Fruit fly (Drosophila melanogaster) whole organism, prepupa: ENCODE results near the gene CG1299.

Experiments used
- CG10669 ChIP-seq: fragments of 200-800 bp; sonication (Bioruptor generic); optimal IDR thresholded peaks from 3 replicates; lab custom pipeline; 2018; ENCODE audit warnings: missing biosample characterization, mild to moderate bottlenecking, missing genetic modification characterization, moderate library complexity
- CG11902 ChIP-seq: fragments of 200-800 bp; sonication (Bioruptor generic); optimal IDR thresholded peaks from 3 replicates; lab custom pipeline; 2016; ENCODE audit warnings: missing biosample characterization, missing genetic modification characterization
- CG1621 ChIP-seq: fragments of 200-800 bp; sonication (Bioruptor generic); optimal IDR thresholded peaks from 3 replicates; lab custom pipeline; 2018; ENCODE audit warnings: missing biosample characterization, mild to moderate bottlenecking, missing genetic modification characterization
- CG16779 ChIP-seq: fragments of 200-800 bp; sonication (Bioruptor generic); optimal IDR thresholded peaks from 3 replicates; lab custom pipeline; 2017; ENCODE audit warnings: missing biosample characterization, mild to moderate bottlenecking, missing genetic modification characterization
- CG3032 ChIP-seq: fragments of 200-800 bp; optimal IDR thresholded peaks from 2 replicates; lab custom pipeline; 2019; ENCODE audit warnings: missing biosample characterization, mild to moderate bottlenecking, missing genetic modification characterization, moderate library complexity
- CG31627 ChIP-seq: fragments of 200-800 bp; sonication (Bioruptor generic); optimal IDR thresholded peaks from 3 replicates; lab custom pipeline; 2016; ENCODE audit warnings: missing biosample characterization, missing genetic modification characterization
- CG32006 ChIP-seq: fragments of 200-800 bp; sonication (Bioruptor generic); optimal IDR thresholded peaks from 3 replicates; lab custom pipeline; 2017; ENCODE audit warnings: missing biosample characterization, mild to moderate bottlenecking, missing genetic modification characterization
- CG3919 ChIP-seq: fragments of 200-800 bp; sonication (Bioruptor generic); optimal IDR thresholded peaks from 3 replicates; lab custom pipeline; 2016; ENCODE audit warnings: missing biosample characterization, missing genetic modification characterization
- CG4318 ChIP-seq: fragments of 200-800 bp; sonication (Bioruptor generic); optimal IDR thresholded peaks from 3 replicates; lab custom pipeline; 2017; ENCODE audit warnings: missing biosample characterization, mild to moderate bottlenecking, missing genetic modification characterization
- CG6792 ChIP-seq: fragments of 200-800 bp; sonication (Bioruptor generic); optimal IDR thresholded peaks from 3 replicates; lab custom pipeline; 2016; ENCODE audit warnings: missing biosample characterization, missing genetic modification characterization
- CG6808 ChIP-seq: fragments of 200-800 bp; sonication (Bioruptor generic); optimal IDR thresholded peaks from 3 replicates; lab custom pipeline; 2017; ENCODE audit warnings: missing biosample characterization, missing genetic modification characterization, mild to moderate bottlenecking, moderate library complexity, missing genetic modification reagents
- CG7368 ChIP-seq: fragments of 200-800 bp; sonication (Bioruptor generic); optimal IDR thresholded peaks from 3 replicates; lab custom pipeline; 2016; ENCODE audit warnings: missing biosample characterization, missing genetic modification characterization
- CG8119 ChIP-seq: fragments of 200-800 bp; sonication (Bioruptor generic); IDR thresholded peaks from 3 replicates; pipeline ENCODE4 v1.3.6; 2022; ENCODE audit warnings: missing biosample characterization, missing genetic modification characterization
- CG8632 ChIP-seq: fragments of 200-800 bp; sonication (Bioruptor generic); optimal IDR thresholded peaks from 3 replicates; lab custom pipeline; 2016; ENCODE audit warnings: missing biosample characterization, missing genetic modification characterization
- CG9139 ChIP-seq: fragments of 200-800 bp; sonication (Bioruptor generic); optimal IDR thresholded peaks from 3 replicates; lab custom pipeline; 2017; ENCODE audit warnings: missing biosample characterization, mild to moderate bottlenecking, missing genetic modification characterization
- Eip75B ChIP-seq: fragments of 200-800 bp; sonication (Bioruptor generic); optimal IDR thresholded peaks from 3 replicates; lab custom pipeline; 2016; ENCODE audit warnings: missing biosample characterization, missing genetic modification characterization
- Eip93F ChIP-seq: fragments of 200-800 bp; sonication (Bioruptor generic); optimal IDR thresholded peaks from 2 replicates; lab custom pipeline; 2016; ENCODE audit warnings: missing biosample characterization, mild to moderate bottlenecking, missing genetic modification characterization
- Ets96B ChIP-seq: fragments of 200-800 bp; optimal IDR thresholded peaks from 2 replicates; lab custom pipeline; 2019; ENCODE audit warnings: missing biosample characterization, mild to moderate bottlenecking, missing genetic modification characterization, moderate library complexity
- Hr38 ChIP-seq: sonication (Bioruptor generic); optimal IDR thresholded peaks from 2 replicates; lab custom pipeline; 2016; ENCODE audit warnings: missing biosample characterization, missing genetic modification characterization
- Hr4 ChIP-seq: fragments of 200-800 bp; sonication (Bioruptor generic); optimal IDR thresholded peaks from 3 replicates; lab custom pipeline; 2016; ENCODE audit warnings: missing biosample characterization, missing genetic modification characterization
- Lpt ChIP-seq: fragments of 200-800 bp; sonication (Bioruptor generic); optimal IDR thresholded peaks from 3 replicates; lab custom pipeline; 2016; ENCODE audit warnings: missing biosample characterization, missing genetic modification characterization
- Sox102F ChIP-seq: fragments of 200-800 bp; sonication (Bioruptor generic); optimal IDR thresholded peaks from 2 replicates; lab custom pipeline; 2016; ENCODE audit warnings: missing biosample characterization, mild to moderate bottlenecking, missing genetic modification characterization
- Sox14 ChIP-seq: fragments of 200-800 bp; sonication (Bioruptor generic); optimal IDR thresholded peaks from 3 replicates; lab custom pipeline; 2016; ENCODE audit warnings: missing biosample characterization, missing genetic modification characterization
- achi ChIP-seq: fragments of 200-800 bp; sonication (Bioruptor generic); optimal IDR thresholded peaks from 3 replicates; lab custom pipeline; 2016; ENCODE audit warnings: missing biosample characterization, missing genetic modification characterization
- acj6 ChIP-seq: fragments of 200-800 bp; sonication (Bioruptor generic); optimal IDR thresholded peaks from 3 replicates; lab custom pipeline; 2016; ENCODE audit warnings: missing biosample characterization, missing genetic modification characterization
- cyc ChIP-seq: fragments of 200-800 bp; sonication (Bioruptor generic); optimal IDR thresholded peaks from 3 replicates; lab custom pipeline; 2016; ENCODE audit warnings: missing biosample characterization, missing genetic modification characterization
- dac ChIP-seq: fragments of 200-800 bp; sonication (Bioruptor generic); optimal IDR thresholded peaks from 2 replicates; lab custom pipeline; 2017; ENCODE audit warnings: missing biosample characterization, mild to moderate bottlenecking, missing genetic modification characterization
- eg ChIP-seq: fragments of 200-800 bp; sonication (Bioruptor generic); IDR thresholded peaks from 3 replicates; pipeline ENCODE4 v1.3.6; 2022; ENCODE audit warnings: missing biosample characterization, missing genetic modification characterization
- esn ChIP-seq: fragments of 200-800 bp; sonication (Bioruptor generic); optimal IDR thresholded peaks from 2 replicates; lab custom pipeline; 2016; ENCODE audit warnings: missing biosample characterization, mild to moderate bottlenecking, missing genetic modification characterization, moderate library complexity
- fd59A ChIP-seq: fragments of 200-800 bp; sonication (Bioruptor generic); optimal IDR thresholded peaks from 2 replicates; lab custom pipeline; 2017; ENCODE audit warnings: missing biosample characterization, mild to moderate bottlenecking, missing genetic modification characterization, missing genetic modification reagents
- fd85E ChIP-seq: fragments of 200-800 bp; sonication (Bioruptor generic); optimal IDR thresholded peaks from 3 replicates; lab custom pipeline; 2016; ENCODE audit warnings: missing biosample characterization, missing genetic modification characterization
- fkh ChIP-seq: fragments of 200-800 bp; sonication (Bioruptor generic); optimal IDR thresholded peaks from 3 replicates; lab custom pipeline; 2017; ENCODE audit warnings: missing biosample characterization, mild to moderate bottlenecking, missing genetic modification characterization, moderate library complexity
- lz ChIP-seq: fragments of 200-800 bp; sonication (Bioruptor generic); optimal IDR thresholded peaks from 3 replicates; lab custom pipeline; 2016; ENCODE audit warnings: missing biosample characterization, missing genetic modification characterization
- net ChIP-seq: fragments of 200-800 bp; sonication (Bioruptor generic); optimal IDR thresholded peaks from 3 replicates; lab custom pipeline; 2016; ENCODE audit warnings: missing biosample characterization, missing genetic modification characterization
- pdm3 ChIP-seq: fragments of 200-800 bp; sonication (Bioruptor generic); optimal IDR thresholded peaks from 3 replicates; lab custom pipeline; 2016; ENCODE audit warnings: missing biosample characterization, missing genetic modification characterization
- salr ChIP-seq, 2 experiments: fragments of 200-800 bp; sonication (Bioruptor generic); optimal IDR thresholded peaks; 3 replicates each; lab custom pipeline; 2016 to 2018; ENCODE audit warnings: missing biosample characterization in 2 of 2, missing genetic modification characterization in 2 of 2, mild to moderate bottlenecking in 1 of 2
- spab ChIP-seq: fragments of 200-800 bp; sonication (Bioruptor generic); optimal IDR thresholded peaks from 2 replicates; lab custom pipeline; 2017; ENCODE audit warnings: missing biosample characterization, mild to moderate bottlenecking, missing genetic modification characterization, missing genetic modification reagents
- ss ChIP-seq, 2 experiments: fragments of 200-800 bp; sonication (Bioruptor generic); optimal IDR thresholded peaks; 2 replicates in 1 of 2; 3 replicates in 1 of 2; lab custom pipeline; 2017 to 2018; ENCODE audit warnings: mild to moderate bottlenecking in 2 of 2, missing biosample characterization in 2 of 2, missing genetic modification characterization in 2 of 2, moderate library complexity in 1 of 2
- svp ChIP-seq: fragments of 200-800 bp; sonication (Bioruptor generic); peaks from one replicate; lab custom pipeline; 2016; ENCODE audit warnings: missing biosample characterization, missing genetic modification characterization
- topi ChIP-seq: fragments of 200-800 bp; sonication (Bioruptor generic); optimal IDR thresholded peaks from 3 replicates; lab custom pipeline; 2016; ENCODE audit warnings: missing biosample characterization, missing genetic modification characterization

The CG1299 gene

DNA sequence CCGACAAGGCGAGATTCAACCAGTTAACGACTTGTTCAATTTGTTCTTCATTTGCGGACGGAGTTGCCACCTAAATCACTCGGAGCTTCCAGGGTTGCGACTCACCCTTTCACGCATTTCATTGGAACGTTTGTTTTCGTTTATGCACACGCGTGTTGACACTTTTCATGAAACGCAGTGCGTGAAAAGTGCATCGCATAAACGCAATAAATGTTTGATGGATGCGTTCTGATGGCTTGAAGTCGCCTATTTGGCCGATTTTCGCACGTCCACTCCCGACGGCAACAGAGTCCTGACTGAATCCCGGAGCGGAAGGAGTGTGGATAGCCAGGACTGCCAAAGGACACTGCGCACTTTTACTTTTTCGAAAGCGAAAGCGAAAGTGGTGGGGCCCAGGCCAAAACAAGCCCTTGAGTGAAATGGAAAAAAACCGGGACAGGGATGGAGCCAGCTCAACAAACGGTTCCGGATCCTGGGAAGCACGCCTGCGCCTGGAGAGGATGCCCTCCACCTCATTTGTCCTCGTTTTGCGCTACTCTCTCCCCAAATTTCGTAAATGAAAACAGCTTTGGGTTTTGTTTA is 29.6 kb downstream of the CG1299 start, which contains the start of gene Teh4:
TSS of gene Teh4 (minus strand) at position 290 of the 582 bp plus-strand sequence.
- TF ChIP-seq ss (GFP tag; optimal IDR thresholded peaks at IDR 0.05; lab: Kevin White, UChicago) (peak in 1 of 2 experiments; percentile 72), CG9139 (GFP tag; lab: Kevin White, UChicago) (peak; percentile 44), CG1621 (peak; percentile 38), salr (GFP tag; optimal IDR thresholded peaks at IDR 0.05; lab: Kevin White, UChicago) (peak in 1 of 2 experiments; percentile 25), spab (GFP tag; lab: Kevin White, UChicago) (peak; percentile 45), dac (GFP tag; lab: Kevin White, UChicago) (no peak), CG10669 (GFP tag; lab: Kevin White, UChicago) (no peak), eg (GFP tag; lab: Robert Waterston, UW) (0 out of 3 replicates have a peak, but pooled peaks have one; percentile 34), pdm3 (GFP tag; lab: Kevin White, UChicago) (no peak), svp (GFP tag; lab: Kevin White, UChicago) (peak; percentile 46), fd59A (GFP tag; lab: Kevin White, UChicago) (peak; percentile 24), CG8119 (0 out of 3 replicates have a peak, but pooled peaks have one; percentile 21), net (peak; percentile 5), fd85E (GFP tag; lab: Kevin White, UChicago) (no peak), Ets96B (peak; percentile 50), CG6808 (GFP tag; lab: Kevin White, UChicago) (peak; percentile 61)
- TF ChIP-seq, all 60 proteins: peak for 12

dm6 chr3L:4184563-4184962 is 36.1 kb downstream of the CG1299 start, which contains the start of gene Teh3:
Gene Teh3 (minus strand): TSS chr3L:4184663.
- no peak for TF ChIP-seq fd85E (GFP tag; lab: Kevin White, UChicago)
- TF ChIP-seq CG10669 (GFP tag; lab: Kevin White, UChicago) = no peak
- TF ChIP-seq CG4318 (GFP tag; lab: Kevin White, UChicago) = no peak
- no peak for TF ChIP-seq fkh (GFP tag; lab: Kevin White, UChicago)
- TF ChIP-seq CG11902 (GFP tag; lab: Kevin White, UChicago) = no peak
- TF ChIP-seq Hr4 = no peak
- no peak for TF ChIP-seq CG8632 (GFP tag; lab: Kevin White, UChicago)
- no peak for TF ChIP-seq Eip75B
- TF ChIP-seq CG9139 (GFP tag; lab: Kevin White, UChicago) = no peak
- TF ChIP-seq salr (GFP tag; optimal IDR thresholded peaks at IDR 0.05; lab: Kevin White, UChicago) = no peak
- no peak for TF ChIP-seq net
- TF ChIP-seq Hr38 (GFP tag; lab: Kevin White, UChicago) = no peak
- no peak for TF ChIP-seq acj6 (GFP tag; lab: Kevin White, UChicago)
- no peak for TF ChIP-seq eg (GFP tag; lab: Robert Waterston, UW)
- no peak for TF ChIP-seq Lpt (GFP tag; lab: Kevin White, UChicago)

DNA sequence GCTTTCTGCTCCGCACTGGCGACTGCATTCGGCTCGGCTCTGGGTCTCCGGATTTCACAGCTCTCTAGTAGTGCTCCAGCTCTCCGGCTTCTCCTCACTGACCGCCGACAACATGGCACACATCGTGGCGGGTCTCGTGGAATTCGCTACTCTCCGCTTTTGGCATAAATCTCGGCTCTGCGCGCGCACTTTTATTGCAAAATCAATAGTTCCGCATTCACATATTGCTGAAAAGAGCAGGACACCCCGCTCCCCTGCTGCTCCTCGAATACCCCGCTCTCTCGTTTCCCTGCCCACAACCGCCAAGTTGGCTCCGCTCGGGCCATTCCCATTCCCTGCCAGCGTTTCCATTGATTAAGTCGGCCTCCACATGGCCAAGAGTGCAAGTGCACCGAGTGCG is 36.8 kb downstream of the CG1299 start:
- TF ChIP-seq CG16779 (tag; lab: Kevin White, UChicago) (peak; percentile 6), pdm3 (GFP tag; lab: Kevin White, UChicago) (no peak)

- TF ChIP-seq achi (GFP tag; lab: Kevin White, UChicago) (peak; percentile 30), Eip75B (peak; percentile 7), lz (peak; percentile 55), esn (GFP tag; lab: Kevin White, UChicago) (peak; percentile 55), CG7368 (GFP tag; lab: Kevin White, UChicago) (no peak), CG9139 (GFP tag; lab: Kevin White, UChicago) (no peak), CG3919 (peak; percentile 41), CG3032 (no peak), Sox14 (GFP tag; lab: Kevin White, UChicago) (peak; percentile 52), CG8632 (GFP tag; lab: Kevin White, UChicago) (no peak), topi (peak; percentile 58), Eip93F (no peak), CG31627 (peak; percentile 60), pdm3 (GFP tag; lab: Kevin White, UChicago) (peak; percentile 40), CG32006 (GFP tag; lab: Kevin White, UChicago) (no peak), CG8119 (0 out of 3 replicates have a peak, but pooled peaks have one; percentile 15), CG10669 (GFP tag; lab: Kevin White, UChicago) (peak; percentile 1), CG6792 (peak; percentile 17), Sox102F (GFP tag; lab: Kevin White, UChicago) (peak; percentile 39), cyc (GFP tag; lab: Kevin White, UChicago) (peak; percentile 53)
Observed at dm6 chr3L:4186659-4187058, 38.2 kb downstream of the CG1299 start, which contains the start of gene VhaM9.7-c. Gene VhaM9.7-c (minus strand): TSS chr3L:4186865.
